Worm (Caenorhabditis elegans): Measurements from ENCODE around the gene K12D9.1.

- TF ChIP-seq nhr-25 (tag; optimal IDR thresholded peaks at IDR 0.05) (no peak), unc-62 (GFP tag; optimal IDR thresholded peaks at IDR 0.05) (no peak), lin-15B (tag; optimal IDR thresholded peaks at IDR 0.05) (no peak), ceh-9 (tag; optimal IDR thresholded peaks at IDR 0.05) (no peak), nhr-77 (tag; optimal IDR thresholded peaks at IDR 0.05) (no peak), fkh-10 (GFP tag; optimal IDR thresholded peaks at IDR 0.05) (no peak), ceh-16 (tag; optimal IDR thresholded peaks at IDR 0.05) (no peak), snpc-4 (tag; optimal IDR thresholded peaks at IDR 0.05) (no peak), ztf-4 (tag; optimal IDR thresholded peaks at IDR 0.05) (no peak), nhr-237 (tag; optimal IDR thresholded peaks at IDR 0.05) (no peak), jun-1 (tag; optimal IDR thresholded peaks at IDR 0.05) (no peak), nhr-11 (tag; optimal IDR thresholded peaks at IDR 0.05) (no peak), ama-1 (optimal IDR thresholded peaks at IDR 0.05) (no peak)
Observed at ce11 chrV:2992060-2992459, 22.2 kb upstream of the K12D9.1 start.

Measured in whole organism, L3 larva.